Worm (Caenorhabditis elegans) whole organism, young adult: ENCODE results near the gene Y39A1A.9.
A peak's percentile ranks its signal among the peaks of the same experiment; 100 is the strongest.

Experiments
- B0261.1 ChIP-seq: sonication (generic microtip); optimal IDR thresholded peaks from 2 replicates; lab custom pipeline; 2016; ENCODE audit warnings: mild to moderate bottlenecking, missing genetic modification characterization, moderate library complexity, missing compliant biosample characterization
- F10E7.11 ChIP-seq: sonication (generic microtip); optimal IDR thresholded peaks from 2 replicates; lab custom pipeline; 2017; ENCODE audit warnings: mild to moderate bottlenecking, missing genetic modification characterization, moderate library complexity, missing compliant biosample characterization
- F22D6.2 ChIP-seq: sonication (generic microtip); optimal IDR thresholded peaks from 2 replicates; lab custom pipeline; 2016; ENCODE audit warnings: mild to moderate bottlenecking, missing genetic modification characterization, missing compliant biosample characterization
- F33H1.4 ChIP-seq: fragments of 200-800 bp; sonication (Bioruptor generic); IDR thresholded peaks from 2 replicates; pipeline ENCODE4 v1.3.6; 2022; ENCODE audit warnings: missing genetic modification reagents, missing genetic modification characterization, missing compliant biosample characterization
- F37B4.10 ChIP-seq: fragments of 200-800 bp; sonication (Bioruptor generic); IDR thresholded peaks from 2 replicates; pipeline ENCODE4 v1.3.6; 2022; ENCODE audit warnings: missing genetic modification characterization, missing compliant biosample characterization
- F52B5.7 ChIP-seq: sonication (generic microtip); optimal IDR thresholded peaks from 2 replicates; lab custom pipeline; 2016; ENCODE audit warnings: mild to moderate bottlenecking, missing genetic modification characterization, missing compliant biosample characterization
- F57C9.4 ChIP-seq: sonication (generic microtip); optimal IDR thresholded peaks from 2 replicates; lab custom pipeline; 2017; ENCODE audit warnings: mild to moderate bottlenecking, missing genetic modification characterization, missing compliant biosample characterization
- T07F8.4 ChIP-seq: sonication (generic microtip); optimal IDR thresholded peaks from 2 replicates; lab custom pipeline; 2016; ENCODE audit warnings: mild to moderate bottlenecking, missing genetic modification characterization, moderate library complexity, missing compliant biosample characterization
- T26A5.8 ChIP-seq: sonication (generic microtip); optimal IDR thresholded peaks from 2 replicates; lab custom pipeline; 2016; ENCODE audit warnings: missing genetic modification characterization, missing compliant biosample characterization
- Y67H2A.10 ChIP-seq: fragments of 200-800 bp; sonication (Bioruptor generic); conservative IDR thresholded peaks from 2 replicates; pipeline ENCODE4 v1.3.6; 2022; ENCODE audit warnings: missing genetic modification reagents, missing genetic modification characterization, missing compliant biosample characterization
- aptf-3 ChIP-seq: fragments of 200-800 bp; sonication (Bioruptor generic); IDR thresholded peaks from 2 replicates; pipeline ENCODE4 v1.3.6; 2022; ENCODE audit warnings: missing genetic modification characterization, missing compliant biosample characterization
- attf-5 ChIP-seq: fragments of 200-800 bp; sonication (Bioruptor generic); optimal IDR thresholded peaks from 2 replicates; lab custom pipeline; 2018; ENCODE audit warnings: mild to moderate bottlenecking, missing genetic modification characterization, missing compliant biosample characterization
- cebp-1 ChIP-seq, 2 experiments: fragments of 200-800 bp in 1 of 2; sonication (Bioruptor generic) in 1 of 2; sonication (generic microtip) in 1 of 2; IDR thresholded peaks in 1 of 2; optimal IDR thresholded peaks in 1 of 2; 2 replicates each; pipeline versions ENCODE4 v1.3.6 to Lab custom; 2017 to 2022; ENCODE audit warnings: missing compliant biosample characterization in 2 of 2, missing genetic modification characterization in 2 of 2, mild to moderate bottlenecking in 1 of 2, missing genetic modification reagents in 1 of 2, moderate library complexity in 1 of 2
- cebp-2 ChIP-seq: fragments of 200-800 bp; sonication (Bioruptor generic); IDR thresholded peaks from 2 replicates; pipeline ENCODE4 v1.3.6; 2022; ENCODE audit warnings: missing genetic modification characterization, missing compliant biosample characterization
- ceh-27 ChIP-seq: fragments of 200-800 bp; sonication (Bioruptor generic); optimal IDR thresholded peaks from 2 replicates; lab custom pipeline; 2018; ENCODE audit warnings: mild to moderate bottlenecking, missing genetic modification characterization, moderate library complexity, missing compliant biosample characterization
- ceh-40 ChIP-seq: fragments of 200-800 bp; sonication (Bioruptor generic); IDR thresholded peaks from 2 replicates; pipeline ENCODE4 v1.3.6; 2022; ENCODE audit warnings: missing genetic modification characterization, missing compliant biosample characterization
- chd-7 ChIP-seq: sonication (generic microtip); optimal IDR thresholded peaks from 2 replicates; lab custom pipeline; 2016; ENCODE audit warnings: mild to moderate bottlenecking, missing genetic modification characterization, moderate library complexity, missing compliant biosample characterization
- fkh-3 ChIP-seq: sonication (generic microtip); optimal IDR thresholded peaks from 2 replicates; lab custom pipeline; 2016; ENCODE audit warnings: mild to moderate bottlenecking, missing genetic modification characterization, missing compliant biosample characterization
- hlh-12 ChIP-seq: sonication (generic microtip); optimal IDR thresholded peaks from 2 replicates; lab custom pipeline; 2016; ENCODE audit warnings: missing genetic modification characterization, missing compliant biosample characterization
- lag-1 ChIP-seq: fragments of 200-800 bp; sonication (Bioruptor generic); IDR thresholded peaks from 2 replicates; pipeline ENCODE4 v1.3.6; 2022; ENCODE audit warnings: missing genetic modification reagents, missing genetic modification characterization, missing compliant biosample characterization
- let-607 ChIP-seq, 2 experiments: fragments of 200-800 bp in 1 of 2; sonication (Bioruptor generic) in 1 of 2; sonication (generic microtip) in 1 of 2; optimal IDR thresholded peaks; 2 replicates each; lab custom pipeline; 2016 to 2018; ENCODE audit warnings: mild to moderate bottlenecking in 2 of 2, missing compliant biosample characterization in 2 of 2, missing genetic modification characterization in 2 of 2, moderate library complexity in 2 of 2, missing genotype in 1 of 2
- madf-6 ChIP-seq: fragments of 200-800 bp; sonication (Bioruptor generic); IDR thresholded peaks from 2 replicates; pipeline ENCODE4 v1.3.6; 2022; ENCODE audit warnings: missing genetic modification reagents, missing genetic modification characterization, missing compliant biosample characterization
- mel-28 ChIP-seq: sonication (generic microtip); optimal IDR thresholded peaks from 2 replicates; lab custom pipeline; 2016; ENCODE audit warnings: borderline replicate concordance, mild to moderate bottlenecking, missing genetic modification characterization, missing compliant biosample characterization
- mxl-1 ChIP-seq: sonication (generic microtip); optimal IDR thresholded peaks from 2 replicates; lab custom pipeline; 2016; ENCODE audit warnings: missing genetic modification characterization, missing compliant biosample characterization
- nfya-1 ChIP-seq: sonication (generic microtip); optimal IDR thresholded peaks from 2 replicates; lab custom pipeline; 2017; ENCODE audit warnings: antibody characterized with exemption, missing compliant biosample characterization, missing genetic modification characterization, borderline replicate concordance; ENCODE audit not compliant: insufficient read depth
- nhr-80 ChIP-seq: sonication (generic microtip); optimal IDR thresholded peaks from 2 replicates; lab custom pipeline; 2016; ENCODE audit warnings: missing genetic modification characterization, missing compliant biosample characterization
- sdz-38 ChIP-seq: sonication (generic microtip); optimal IDR thresholded peaks from 2 replicates; lab custom pipeline; 2016; ENCODE audit warnings: missing genotype, missing genetic modification characterization, missing compliant biosample characterization
- snpc-1.3 ChIP-seq: sonication (generic microtip); optimal IDR thresholded peaks from 2 replicates; lab custom pipeline; 2017; ENCODE audit warnings: missing genetic modification characterization, mild to moderate bottlenecking, missing compliant biosample characterization, antibody characterized with exemption, moderate library complexity, missing genotype, missing genetic modification reagents; ENCODE audit not compliant: insufficient read depth
- snpc-3.4 ChIP-seq: sonication (generic microtip); optimal IDR thresholded peaks from 2 replicates; lab custom pipeline; 2017; ENCODE audit warnings: missing genetic modification characterization, mild to moderate bottlenecking, missing compliant biosample characterization, antibody characterized with exemption, moderate library complexity, missing genotype, missing genetic modification reagents
- unc-130 ChIP-seq: sonication (generic microtip); optimal IDR thresholded peaks from 2 replicates; lab custom pipeline; 2016; ENCODE audit warnings: missing genetic modification reagents, missing genetic modification characterization, missing compliant biosample characterization
- ztf-18 ChIP-seq: sonication (generic microtip); optimal IDR thresholded peaks from 2 replicates; lab custom pipeline; 2016; ENCODE audit warnings: missing genotype, mild to moderate bottlenecking, missing genetic modification characterization, missing compliant biosample characterization
- ztf-3 ChIP-seq: fragments of 200-800 bp; sonication (Bioruptor generic); optimal IDR thresholded peaks from 2 replicates; lab custom pipeline; 2018; ENCODE audit warnings: mild to moderate bottlenecking, missing genetic modification characterization, missing compliant biosample characterization

Y39A1A.9 gene

ce11 chrIII:10657661-10658060 lies 24.4 kb upstream of the Y39A1A.9 start:
- TF ChIP-seq F52B5.7 (tag; lab: Kevin White, UChicago) (no peak), B0261.1 (tag; lab: Kevin White, UChicago) (no peak), ceh-40 (GFP tag; lab: Robert Waterston, UW) (no peak), cebp-1 (GFP tag; IDR thresholded peaks at IDR 0.05; lab: Robert Waterston, UW) (no peak), cebp-1 (tag; optimal IDR thresholded peaks at IDR 0.05; lab: Kevin White, UChicago) (no peak), T07F8.4 (tag; lab: Kevin White, UChicago) (no peak), hlh-12 (tag; lab: Kevin White, UChicago) (no peak), F33H1.4 (GFP tag; lab: Robert Waterston, UW) (no peak), sdz-38 (tag; lab: Kevin White, UChicago) (no peak)

- TF ChIP-seq Y67H2A.10 (GFP tag; lab: Robert Waterston, UW): no peak
- TF ChIP-seq F33H1.4 (GFP tag; lab: Robert Waterston, UW): no peak
- TF ChIP-seq aptf-3 (GFP tag; lab: Robert Waterston, UW): no peak
- peak; percentile 67 to 85 for TF ChIP-seq let-607 (tag; optimal IDR thresholded peaks at IDR 0.05; lab: Kevin White, UChicago)
- peak; percentile 60 for TF ChIP-seq nhr-80 (tag; lab: Kevin White, UChicago)
Measured at ce11 chrIII:10656069-10656468, 22.8 kb upstream of the Y39A1A.9 start.

- no peak for TF ChIP-seq madf-6
- no peak for TF ChIP-seq mel-28
- no peak for TF ChIP-seq chd-7
- no peak for TF ChIP-seq attf-5 (GFP tag; lab: Kevin White, UChicago)
- no peak for TF ChIP-seq F57C9.4 (tag; lab: Kevin White, UChicago)
- no peak for TF ChIP-seq nhr-80 (tag; lab: Kevin White, UChicago)
- TF ChIP-seq snpc-3.4 (tag; lab: Kevin White, UChicago): no peak
- no peak for TF ChIP-seq T26A5.8 (tag; lab: Kevin White, UChicago)
- TF ChIP-seq F52B5.7 (tag; lab: Kevin White, UChicago): no peak
- no peak for TF ChIP-seq mxl-1 (tag; lab: Kevin White, UChicago)
- no peak for TF ChIP-seq ceh-27 (GFP tag; lab: Kevin White, UChicago)
- TF ChIP-seq ztf-18 (tag; lab: Kevin White, UChicago): no peak
Measured at ce11 chrIII:10654718-10655117, 21.4 kb upstream of the Y39A1A.9 start, which contains the start of gene cnt-2. Gene cnt-2, plus strand, starts transcription at chrIII:10655018.

ce11 chrIII:10653479-10653878 lies 20.2 kb upstream of the Y39A1A.9 start:
- no peak for TF ChIP-seq ztf-3 (GFP tag; lab: Kevin White, UChicago)
- TF ChIP-seq F37B4.10 (GFP tag; lab: Robert Waterston, UW): no peak
- no peak for TF ChIP-seq snpc-1.3
- no peak for TF ChIP-seq lag-1 (GFP tag; lab: Robert Waterston, UW)
- no peak for TF ChIP-seq cebp-2
- TF ChIP-seq fkh-3 (tag; lab: Kevin White, UChicago): no peak
- no peak for TF ChIP-seq ztf-18 (tag; lab: Kevin White, UChicago)
- TF ChIP-seq nfya-1 (tag; lab: Kevin White, UChicago): no peak
- no peak for TF ChIP-seq F22D6.2 (tag; lab: Kevin White, UChicago)
- no peak for TF ChIP-seq Y67H2A.10 (GFP tag; lab: Robert Waterston, UW)
- no peak for TF ChIP-seq F10E7.11 (tag; lab: Kevin White, UChicago)
- TF ChIP-seq unc-130 (GFP tag; lab: Kevin White, UChicago): no peak
- TF ChIP-seq, all 124 proteins: peak for 0
